Worm (Caenorhabditis elegans) whole organism, L3 larva: ENCODE measurements around the gene fbxa-184.

Source experiments
- aly-2 ChIP-seq: fragments of 150-350 bp; optimal IDR thresholded peaks from 2 replicates; lab custom pipeline; 2014; ENCODE audit warnings: missing biosample characterization, missing genetic modification characterization
- ceh-28 ChIP-seq: fragments of 150-350 bp; optimal IDR thresholded peaks from 2 replicates; lab custom pipeline; 2014; ENCODE audit warnings: missing biosample characterization, missing genetic modification reagents, missing genetic modification characterization
- unc-39 ChIP-seq: sonication (generic microtip); optimal IDR thresholded peaks from 4 replicates; lab custom pipeline; 2017; ENCODE audit warnings: missing biosample characterization, missing genetic modification characterization

- TF ChIP-seq aly-2, result no peak
- TF ChIP-seq unc-39 (tag; lab: Kevin White, UChicago), result no peak
- TF ChIP-seq ceh-28 (tag; lab: Kevin White, UChicago), result no peak
Measured at ce11 chrII:1688813-1689212, 21.2 kb upstream of the fbxa-184 start, which contains the start of the genes fbxb-18 and fbxb-19.
